Worm (Caenorhabditis elegans) whole organism, L3 larva: ENCODE measurements around the gene C48B4.3.

Source experiments
- aly-2 ChIP-seq: fragments of 150-350 bp; optimal IDR thresholded peaks from 2 replicates; lab custom pipeline; 2014; ENCODE audit warnings: missing biosample characterization, missing genetic modification characterization
- ceh-28 ChIP-seq: fragments of 150-350 bp; optimal IDR thresholded peaks from 2 replicates; lab custom pipeline; 2014; ENCODE audit warnings: missing biosample characterization, missing genetic modification reagents, missing genetic modification characterization
- ceh-82 ChIP-seq: fragments of 150-350 bp; optimal IDR thresholded peaks from 2 replicates; lab custom pipeline; 2014; ENCODE audit warnings: missing biosample characterization, missing genetic modification characterization
- daf-12 ChIP-seq: fragments of 150-350 bp; optimal IDR thresholded peaks from 2 replicates; lab custom pipeline; 2014; ENCODE audit warnings: missing biosample characterization, missing genetic modification reagents, missing genetic modification characterization
- egl-27 ChIP-seq: sonication (generic microtip); optimal IDR thresholded peaks from 4 replicates; lab custom pipeline; 2017; ENCODE audit warnings: missing biosample characterization, missing genetic modification reagents, missing genetic modification characterization
- egl-5 ChIP-seq: fragments of 150-350 bp; optimal IDR thresholded peaks from 2 replicates; lab custom pipeline; 2017; ENCODE audit warnings: missing biosample characterization, missing genetic modification reagents, missing genetic modification characterization, inconsistent platforms
- elt-1 ChIP-seq: fragments of 150-350 bp; optimal IDR thresholded peaks from 2 replicates; lab custom pipeline; 2014; ENCODE audit warnings: missing biosample characterization, missing genetic modification characterization
- elt-2 ChIP-seq: sonication (generic microtip); optimal IDR thresholded peaks from 2 replicates; lab custom pipeline; 2016; ENCODE audit warnings: missing genetic modification reagents, mild to moderate bottlenecking, missing genetic modification characterization, missing compliant biosample characterization
- elt-3 ChIP-seq, 3 experiments: fragments of 150-350 bp in 1 of 3; sonication (generic microtip) in 2 of 3; optimal IDR thresholded peaks; 2 replicates in 2 of 3; 4 replicates in 1 of 3; lab custom pipeline; 2014 to 2017; ENCODE audit warnings: missing biosample characterization in 3 of 3, missing genetic modification characterization in 3 of 3
- fkh-2 ChIP-seq: fragments of 150-350 bp; optimal IDR thresholded peaks from 2 replicates; lab custom pipeline; 2014; ENCODE audit warnings: missing biosample characterization, missing genetic modification reagents, missing genetic modification characterization
- hmg-11 ChIP-seq: sonication (generic microtip); optimal IDR thresholded peaks from 2 replicates; lab custom pipeline; 2016; ENCODE audit warnings: missing genetic modification characterization, missing compliant biosample characterization
- lin-15B ChIP-seq: fragments of 150-350 bp; optimal IDR thresholded peaks from 2 replicates; lab custom pipeline; 2014; ENCODE audit warnings: missing biosample characterization, missing genetic modification characterization
- lin-39 ChIP-seq: fragments of 150-350 bp; optimal IDR thresholded peaks from 2 replicates; lab custom pipeline; 2018; ENCODE audit warnings: missing biosample characterization, missing genetic modification reagents, missing genetic modification characterization
- lsy-12 ChIP-seq: sonication (generic microtip); optimal IDR thresholded peaks from 2 replicates; lab custom pipeline; 2016; ENCODE audit warnings: mild to moderate bottlenecking, missing genetic modification characterization, missing compliant biosample characterization
- mdl-1 ChIP-seq: fragments of 150-350 bp; optimal IDR thresholded peaks from 2 replicates; lab custom pipeline; 2014; ENCODE audit warnings: missing biosample characterization, missing genetic modification characterization
- mml-1 ChIP-seq: fragments of 150-350 bp; sonication (generic microtip); optimal IDR thresholded peaks from 3 replicates; lab custom pipeline; 2014; ENCODE audit warnings: missing biosample characterization, missing genetic modification characterization
- nfya-1 ChIP-seq: sonication (generic microtip); optimal IDR thresholded peaks from 2 replicates; lab custom pipeline; 2017; ENCODE audit warnings: missing genetic modification characterization, mild to moderate bottlenecking, missing compliant biosample characterization, antibody characterized with exemption, moderate library complexity; ENCODE audit not compliant: insufficient read depth
- nhr-11 ChIP-seq: fragments of 150-350 bp; optimal IDR thresholded peaks from 2 replicates; lab custom pipeline; 2014; ENCODE audit warnings: missing biosample characterization, missing genetic modification characterization
- nhr-12 ChIP-seq: fragments of 150-350 bp; optimal IDR thresholded peaks from 2 replicates; lab custom pipeline; 2014; ENCODE audit warnings: missing biosample characterization, missing genetic modification characterization
- nhr-23 ChIP-seq: fragments of 150-350 bp; optimal IDR thresholded peaks from 2 replicates; lab custom pipeline; 2014; ENCODE audit warnings: missing biosample characterization, missing genetic modification reagents, missing genetic modification characterization
- nhr-237 ChIP-seq: fragments of 150-350 bp; optimal IDR thresholded peaks from 2 replicates; lab custom pipeline; 2014; ENCODE audit warnings: missing biosample characterization, missing genetic modification characterization
- nhr-28 ChIP-seq: fragments of 150-350 bp; optimal IDR thresholded peaks from 2 replicates; lab custom pipeline; 2014; ENCODE audit warnings: missing biosample characterization, missing genetic modification characterization
- nhr-43 ChIP-seq: sonication (generic microtip); optimal IDR thresholded peaks from 2 replicates; lab custom pipeline; 2016; ENCODE audit warnings: mild to moderate bottlenecking, missing genetic modification characterization, missing compliant biosample characterization; ENCODE audit not compliant: poor library complexity, severe bottlenecking
- nhr-67 ChIP-seq: fragments of 150-350 bp; optimal IDR thresholded peaks from 2 replicates; lab custom pipeline; 2014; ENCODE audit warnings: missing biosample characterization, missing genetic modification characterization
- nhr-76 ChIP-seq: fragments of 150-350 bp; sonication (generic microtip); optimal IDR thresholded peaks from 5 replicates; lab custom pipeline; 2014; ENCODE audit warnings: missing biosample characterization, missing genetic modification characterization
- nhr-77 ChIP-seq: fragments of 150-350 bp; optimal IDR thresholded peaks from 2 replicates; lab custom pipeline; 2014; ENCODE audit warnings: missing biosample characterization, missing genetic modification characterization
- pha-4 ChIP-seq: fragments of 150-350 bp; optimal IDR thresholded peaks from 2 replicates; lab custom pipeline; 2014; ENCODE audit warnings: missing biosample characterization, missing genetic modification reagents, missing genetic modification characterization
- sea-2 ChIP-seq: fragments of 150-350 bp; sonication (generic microtip); optimal IDR thresholded peaks from 4 replicates; lab custom pipeline; 2014; ENCODE audit warnings: missing biosample characterization, missing genetic modification reagents, missing genetic modification characterization
- skn-1 ChIP-seq: fragments of 150-350 bp; optimal IDR thresholded peaks from 2 replicates; lab custom pipeline; 2014; ENCODE audit warnings: missing biosample characterization, missing genetic modification characterization
- snpc-4 ChIP-seq: fragments of 150-350 bp; optimal IDR thresholded peaks from 2 replicates; lab custom pipeline; 2014; ENCODE audit warnings: missing biosample characterization, missing genetic modification characterization
- unc-39 ChIP-seq: sonication (generic microtip); optimal IDR thresholded peaks from 4 replicates; lab custom pipeline; 2017; ENCODE audit warnings: missing biosample characterization, missing genetic modification characterization
- zag-1 ChIP-seq: fragments of 150-350 bp; optimal IDR thresholded peaks from 2 replicates; lab custom pipeline; 2014; ENCODE audit warnings: missing biosample characterization, missing genetic modification characterization
- ztf-4 ChIP-seq: fragments of 150-350 bp; optimal IDR thresholded peaks from 2 replicates; lab custom pipeline; 2014; ENCODE audit warnings: missing biosample characterization, missing genetic modification characterization

Gene C48B4.3

DNA sequence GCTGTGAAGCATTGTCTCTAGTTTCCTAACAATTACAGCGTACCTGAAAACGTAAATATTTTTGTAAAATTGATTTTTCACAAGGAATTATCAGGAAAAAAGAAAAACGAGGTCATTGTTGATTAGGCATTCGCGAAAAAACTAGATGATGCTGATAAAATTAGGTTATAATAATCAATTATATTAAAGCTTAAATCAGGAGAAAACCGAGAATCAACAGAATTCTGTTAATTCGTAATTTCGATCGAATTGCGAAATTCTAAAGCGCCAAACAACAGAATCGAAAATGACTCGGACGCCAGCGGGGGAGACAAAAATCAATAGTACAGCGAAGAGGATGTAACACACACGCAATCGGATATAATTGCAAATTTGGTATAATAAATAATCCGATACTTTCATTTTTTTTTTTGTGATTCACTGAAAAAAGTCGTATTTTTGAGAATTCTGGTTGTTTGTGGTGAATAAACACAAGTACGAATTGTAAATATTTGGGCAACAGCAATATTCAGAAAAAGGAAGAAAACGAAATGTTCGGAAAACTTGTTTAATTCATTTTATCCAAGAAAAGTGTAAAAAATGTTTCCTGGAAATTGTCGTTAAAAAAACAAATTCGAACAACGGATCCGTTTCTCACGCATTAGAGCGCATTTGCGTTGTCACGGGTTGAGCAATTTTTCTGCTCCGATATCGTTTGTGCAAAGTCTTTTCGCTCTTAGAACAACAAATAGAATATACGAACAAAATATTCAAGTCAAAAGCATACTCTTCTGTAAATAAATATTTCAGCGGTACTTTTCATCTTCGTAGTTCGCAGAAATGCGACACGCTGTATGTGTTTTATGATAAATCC is 1.9 kb downstream of the C48B4.3 start, which contains the start of gene ced-7:
TSS of gene ced-7 (minus strand) at position 51 of the 853 bp plus-strand sequence.
- TF ChIP-seq egl-5 (tag; lab: Kevin White, UChicago) (no peak), nhr-67 (no peak), nfya-1 (tag; lab: Kevin White, UChicago) (peak; percentile 46), nhr-11 (tag; lab: Kevin White, UChicago) (no peak), ceh-82 (tag; lab: Kevin White, UChicago) (no peak), nhr-12 (tag; lab: Kevin White, UChicago) (no peak), lin-15B (peak; percentile 67), ceh-28 (tag; lab: Kevin White, UChicago) (peak; percentile 12), nhr-23 (tag; lab: Kevin White, UChicago) (no peak), nhr-43 (tag; lab: Kevin White, UChicago) (no peak), zag-1 (tag; lab: Kevin White, UChicago) (no peak), elt-3 (tag; optimal IDR thresholded peaks at IDR 0.05; lab: Kevin White, UChicago) (no peak), ztf-4 (tag; lab: Kevin White, UChicago) (no peak), aly-2 (tag; lab: Kevin White, UChicago) (no peak), snpc-4 (peak; percentile 27), pha-4 (tag; lab: Kevin White, UChicago) (peak; percentile 19), mml-1 (no peak), elt-2 (tag; lab: Kevin White, UChicago) (no peak), nhr-237 (tag; lab: Kevin White, UChicago) (no peak), lin-39 (tag; lab: Kevin White, UChicago) (peak; percentile 22), nhr-28 (no peak), sea-2 (GFP tag; lab: Kevin White, UChicago) (no peak), hmg-11 (tag; lab: Kevin White, UChicago) (no peak), daf-12 (tag; lab: Kevin White, UChicago) (no peak)

DNA sequence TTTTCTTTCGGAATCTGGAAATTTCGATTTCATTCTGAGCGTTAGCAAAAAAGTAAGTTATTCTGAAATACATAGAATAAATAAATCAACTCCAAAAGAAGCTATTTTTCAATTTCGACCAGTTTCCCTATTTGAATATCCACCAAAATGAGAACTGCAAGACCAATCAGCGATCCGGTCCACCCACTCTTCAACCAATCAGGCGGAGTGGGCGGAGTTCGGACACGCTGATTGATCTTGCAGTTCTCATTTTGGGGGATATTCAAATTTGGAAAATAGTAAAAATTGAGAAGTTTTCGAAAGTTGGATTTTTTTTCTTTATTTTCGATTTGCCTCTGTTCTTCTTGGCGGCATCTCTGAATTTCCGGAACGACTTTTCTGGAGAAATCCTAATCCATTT is 11.3 kb downstream of the C48B4.3 start:
- no peak for TF ChIP-seq nhr-28
- no peak for TF ChIP-seq egl-27 (tag; lab: Kevin White, UChicago)
- TF ChIP-seq ztf-4 (tag; lab: Kevin White, UChicago): no peak
- TF ChIP-seq fkh-2: no peak
- no peak for TF ChIP-seq lsy-12 (tag; lab: Kevin White, UChicago)
- no peak for TF ChIP-seq snpc-4
- peak; percentile 100 for TF ChIP-seq nfya-1 (tag; lab: Kevin White, UChicago)
- no peak for TF ChIP-seq elt-2 (tag; lab: Kevin White, UChicago)
- no peak for TF ChIP-seq lin-39 (tag; lab: Kevin White, UChicago)
- no peak for TF ChIP-seq nhr-77
- no peak for TF ChIP-seq hmg-11 (tag; lab: Kevin White, UChicago)
- no peak for TF ChIP-seq nhr-23 (tag; lab: Kevin White, UChicago)
- peak; percentile 45 for TF ChIP-seq lin-15B
- TF ChIP-seq zag-1 (tag; lab: Kevin White, UChicago): no peak

ce11 chrIII:9568451-9568850 is 13.7 kb downstream of the C48B4.3 start, which contains the start of gene C48B4.13:
Gene C48B4.13 (plus strand): TSS chrIII:9568751.
- TF ChIP-seq ceh-82 (tag; lab: Kevin White, UChicago) (no peak), elt-1 (no peak), lin-39 (tag; lab: Kevin White, UChicago) (no peak), ztf-4 (tag; lab: Kevin White, UChicago) (no peak), ceh-28 (tag; lab: Kevin White, UChicago) (no peak), skn-1 (tag; lab: Kevin White, UChicago) (no peak), nhr-76 (tag; lab: Kevin White, UChicago) (no peak), snpc-4 (no peak), aly-2 (tag; lab: Kevin White, UChicago) (no peak), nhr-23 (tag; lab: Kevin White, UChicago) (no peak), mml-1 (no peak), nhr-237 (tag; lab: Kevin White, UChicago) (no peak), unc-39 (tag; lab: Kevin White, UChicago) (no peak), nfya-1 (tag; lab: Kevin White, UChicago) (no peak), pha-4 (tag; lab: Kevin White, UChicago) (no peak), mdl-1 (tag; lab: Kevin White, UChicago) (no peak), nhr-77 (no peak), lin-15B (no peak), fkh-2 (no peak), nhr-11 (tag; lab: Kevin White, UChicago) (no peak)
